Worm (Caenorhabditis elegans): Measurements from ENCODE around the gene R07H5.11.
"Not testable (repeated sequence)": the region's sequence is repeated elsewhere in the genome, so short reads cannot be mapped to it uniquely, and the experiment has no call there.

The R07H5.11 gene

ce11 chrIV:11202389-11202788 is at the start of gene R07H5.11:
TSS of gene R07H5.11 (plus strand) at chrIV:11202768.
- not testable (repeated sequence) for TF ChIP-seq W03F9.2, him-1, dao-5 (tag; optimal IDR thresholded peaks at IDR 0.05)

DNA sequence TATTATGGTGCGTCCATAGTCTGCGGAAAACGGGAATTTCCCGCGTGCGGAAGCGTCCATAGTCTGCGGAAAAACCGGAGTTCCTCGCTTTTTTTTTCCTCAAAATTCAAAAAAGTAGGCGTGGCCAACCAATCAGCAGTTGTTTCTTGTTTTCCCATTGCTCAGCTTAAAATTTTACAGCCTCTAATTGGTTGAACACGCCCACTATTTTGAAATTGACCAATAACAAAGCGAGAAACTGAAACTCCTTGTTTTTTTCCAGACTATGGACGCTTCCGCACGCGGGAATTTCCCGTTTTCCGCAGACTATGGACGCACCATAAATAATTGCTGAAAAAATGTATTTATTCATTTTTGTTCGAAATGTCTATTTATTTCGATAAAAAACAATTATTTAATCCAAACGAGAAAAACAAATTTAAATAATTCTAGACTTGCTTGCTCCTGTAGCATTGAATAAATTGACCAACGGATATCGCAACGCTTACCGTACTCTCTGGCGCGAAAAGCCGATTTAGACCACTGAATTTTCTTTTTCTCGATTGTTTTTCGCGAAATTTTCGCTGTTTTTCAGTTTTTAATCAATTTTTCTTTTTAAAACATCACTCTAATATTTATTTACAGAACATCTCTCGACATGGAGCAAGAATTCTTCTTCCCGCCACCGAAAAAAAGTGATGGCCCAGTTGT is 48.0 kb upstream of the R07H5.11 start, which contains the start of gene C08F8.3:
Gene C08F8.3 (plus strand): TSS at position 620 of the 690 bp plus-strand sequence.
- TF ChIP-seq him-1, dao-5, W03F9.2 (tag; optimal IDR thresholded peaks at IDR 0.05): not testable (repeated sequence)

DNA sequence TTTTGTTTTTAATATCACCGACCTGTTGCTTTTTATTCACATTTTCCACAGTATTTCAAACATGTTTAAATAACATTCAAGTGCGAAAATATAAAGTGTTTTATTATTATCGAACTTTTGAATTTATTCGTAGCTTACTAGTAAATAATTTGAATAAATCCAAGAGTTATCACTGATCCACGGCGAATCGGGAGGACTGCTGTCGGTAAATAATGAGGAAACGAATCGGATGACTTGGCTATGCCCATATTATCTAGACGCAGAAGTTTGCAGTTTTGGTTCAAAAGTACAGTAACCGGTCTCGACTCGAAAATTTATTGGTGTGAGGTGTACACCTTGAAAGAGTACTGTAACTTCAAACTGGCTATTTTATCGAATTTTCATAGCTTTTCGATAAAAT is 46.0 kb upstream of the R07H5.11 start:
- TF ChIP-seq W03F9.2 (tag; optimal IDR thresholded peaks at IDR 0.05) (no peak), dao-5 (tag; optimal IDR thresholded peaks at IDR 0.05) (no peak), him-1 (tag; optimal IDR thresholded peaks at IDR 0.05) (no peak)

- TF ChIP-seq W03F9.2 (tag; optimal IDR thresholded peaks at IDR 0.05) (no peak), dao-5 (tag; optimal IDR thresholded peaks at IDR 0.05) (no peak), him-1 (tag; optimal IDR thresholded peaks at IDR 0.05) (no peak)
Observed at ce11 chrIV:11159886-11160285, 42.7 kb upstream of the R07H5.11 start, which contains the start of gene mboa-4. TSS of gene mboa-4 (minus strand) at chrIV:11159986.

DNA sequence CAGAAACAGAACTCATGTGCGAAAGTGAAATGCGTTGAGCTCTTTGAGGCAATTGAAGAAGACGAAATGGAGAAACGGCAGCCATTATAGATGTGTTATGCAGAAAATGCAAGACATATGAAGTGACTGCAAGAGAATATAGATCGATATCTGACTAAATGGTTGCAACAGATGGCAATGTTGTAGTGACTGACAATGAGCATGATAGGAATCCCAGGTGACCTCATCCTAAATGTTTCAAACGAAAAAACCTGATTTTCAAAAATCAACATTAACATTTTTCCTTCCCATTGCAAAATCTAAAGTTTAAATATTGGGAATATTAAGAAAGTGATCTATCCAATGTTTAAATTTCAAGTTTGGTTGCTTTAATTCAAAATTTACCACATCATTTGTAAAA is 41.9 kb upstream of the R07H5.11 start, which contains the start of gene C08F8.15:
Gene C08F8.15 (minus strand): TSS at position 101 of the 400 bp plus-strand sequence.
- TF ChIP-seq him-1 (tag; optimal IDR thresholded peaks at IDR 0.05) (no peak), W03F9.2 (tag; optimal IDR thresholded peaks at IDR 0.05) (no peak), dao-5 (tag; optimal IDR thresholded peaks at IDR 0.05) (no peak)

DNA sequence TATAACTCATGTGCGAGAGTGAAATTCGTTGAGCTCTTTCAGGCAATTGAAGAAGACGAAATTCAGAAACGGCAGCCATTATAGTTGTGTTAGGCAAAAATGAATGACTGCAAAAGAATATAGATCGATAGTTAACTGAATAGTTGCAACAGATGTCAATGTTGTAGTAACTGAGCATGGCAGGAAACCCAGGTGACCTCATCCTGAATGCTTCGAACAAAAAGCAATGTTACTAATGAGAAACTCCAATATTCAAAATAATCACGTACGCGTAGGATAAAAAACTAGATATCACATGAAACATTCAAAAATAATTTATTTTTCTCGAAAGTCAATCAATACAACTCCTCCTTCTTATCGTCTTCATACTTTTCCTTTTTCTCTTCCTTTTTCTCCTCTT is 40.1 kb upstream of the R07H5.11 start, which contains the start of gene fbxb-9:
Gene fbxb-9 (minus strand): TSS at position 101 of the 400 bp plus-strand sequence.
- TF ChIP-seq dao-5 (tag; optimal IDR thresholded peaks at IDR 0.05) (no peak), him-1 (tag; optimal IDR thresholded peaks at IDR 0.05) (no peak)

ce11 chrIV:11164831-11165230 is 37.7 kb upstream of the R07H5.11 start, which contains the start of gene C08F8.6:
TSS of gene C08F8.6 (minus strand) at chrIV:11164931.
- TF ChIP-seq W03F9.2 (tag; optimal IDR thresholded peaks at IDR 0.05) (no peak), him-1 (tag; optimal IDR thresholded peaks at IDR 0.05) (no peak), dao-5 (tag; optimal IDR thresholded peaks at IDR 0.05) (no peak)

ce11 chrIV:11169652-11170051 is 32.9 kb upstream of the R07H5.11 start, which contains the start of gene nhr-67:
TSS of gene nhr-67 (plus strand) at chrIV:11169748.
- TF ChIP-seq dao-5 (tag; optimal IDR thresholded peaks at IDR 0.05) (no peak), W03F9.2 (tag; optimal IDR thresholded peaks at IDR 0.05) (no peak), him-1 (tag; optimal IDR thresholded peaks at IDR 0.05) (no peak)

- TF ChIP-seq dao-5 (tag; optimal IDR thresholded peaks at IDR 0.05) (no peak), him-1 (tag; optimal IDR thresholded peaks at IDR 0.05) (no peak), W03F9.2 (tag; optimal IDR thresholded peaks at IDR 0.05) (no peak)
Observed at ce11 chrIV:11174772-11175171, 27.8 kb upstream of the R07H5.11 start.

DNA sequence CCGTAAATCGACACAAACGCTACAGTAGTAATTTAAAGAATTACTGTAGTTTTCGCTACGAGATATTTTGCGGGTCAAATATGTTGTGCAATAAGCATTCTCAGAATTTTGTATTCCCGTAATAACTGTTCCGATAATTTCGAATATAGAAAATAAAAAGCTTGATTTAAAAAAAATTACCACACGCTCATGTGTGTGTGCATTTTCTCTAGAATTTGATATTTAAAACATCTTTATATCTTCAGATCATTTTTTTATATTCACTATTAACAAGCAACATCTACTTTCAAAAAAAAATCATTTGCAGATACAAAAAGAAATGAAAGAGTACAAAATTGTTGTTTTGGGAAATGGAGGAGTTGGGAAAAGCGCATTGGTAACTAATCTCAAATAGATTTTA is 25.6 kb upstream of the R07H5.11 start, which contains the start of gene rap-3:
Gene rap-3 (plus strand): TSS at position 301 of the 400 bp plus-strand sequence.
- TF ChIP-seq dao-5 (tag; optimal IDR thresholded peaks at IDR 0.05) (no peak), W03F9.2 (tag; optimal IDR thresholded peaks at IDR 0.05) (no peak), him-1 (tag; optimal IDR thresholded peaks at IDR 0.05) (no peak)

DNA sequence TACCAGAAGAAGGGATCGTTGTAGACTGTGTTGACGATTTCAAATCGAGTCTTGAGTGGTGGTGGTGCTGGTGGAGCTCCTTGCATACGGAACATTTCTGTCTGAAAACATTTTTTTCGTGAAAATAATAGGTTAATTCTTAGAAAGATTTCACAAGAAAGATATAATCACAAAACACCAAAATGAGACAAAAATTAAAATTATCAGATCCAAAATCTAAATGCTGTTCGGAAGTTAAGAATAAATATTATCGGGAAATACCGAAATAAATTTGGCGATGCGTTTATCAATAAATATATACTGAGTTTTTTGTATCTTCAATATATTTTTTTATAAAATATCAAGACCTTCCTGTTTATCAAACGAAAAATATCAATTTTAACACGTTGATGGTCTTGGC is 24.1 kb upstream of the R07H5.11 start, which contains the start of gene C08F8.9:
Gene C08F8.9 (minus strand): TSS at position 101 of the 400 bp plus-strand sequence.
- TF ChIP-seq dao-5 (tag; optimal IDR thresholded peaks at IDR 0.05) (no peak), him-1 (tag; optimal IDR thresholded peaks at IDR 0.05) (no peak), W03F9.2 (tag; optimal IDR thresholded peaks at IDR 0.05) (no peak)

- TF ChIP-seq W03F9.2 (tag; optimal IDR thresholded peaks at IDR 0.05), result peak; percentile 77
- TF ChIP-seq him-1 (tag; optimal IDR thresholded peaks at IDR 0.05), result peak; percentile 25
Observed at ce11 chrIV:11179123-11179740, 23.3 kb upstream of the R07H5.11 start, which contains the start of gene cpt-2. TSS of gene cpt-2 (plus strand) at chrIV:11179645.

DNA sequence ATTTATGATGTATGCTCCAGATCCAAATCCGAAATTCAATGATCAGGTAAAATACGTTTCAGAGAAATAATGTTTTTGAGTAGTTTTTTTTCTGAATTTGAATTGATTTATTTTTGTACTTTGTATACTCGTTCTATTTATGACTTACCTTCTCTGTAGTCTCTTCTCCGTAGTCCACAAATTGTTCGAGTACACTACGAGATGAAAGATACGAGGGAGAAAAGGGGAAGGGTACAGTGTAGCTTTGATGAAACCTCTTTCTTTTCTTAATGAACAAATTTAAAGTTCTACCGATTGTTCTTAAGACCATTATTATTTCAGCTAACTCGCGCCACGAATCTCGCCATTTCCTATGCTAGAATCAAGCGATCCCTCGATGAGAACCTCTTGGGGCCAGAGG is 22.5 kb upstream of the R07H5.11 start:
- no peak for TF ChIP-seq him-1 (tag; optimal IDR thresholded peaks at IDR 0.05)
- no peak for TF ChIP-seq W03F9.2 (tag; optimal IDR thresholded peaks at IDR 0.05)
- TF ChIP-seq dao-5 (tag; optimal IDR thresholded peaks at IDR 0.05), result no peak

DNA sequence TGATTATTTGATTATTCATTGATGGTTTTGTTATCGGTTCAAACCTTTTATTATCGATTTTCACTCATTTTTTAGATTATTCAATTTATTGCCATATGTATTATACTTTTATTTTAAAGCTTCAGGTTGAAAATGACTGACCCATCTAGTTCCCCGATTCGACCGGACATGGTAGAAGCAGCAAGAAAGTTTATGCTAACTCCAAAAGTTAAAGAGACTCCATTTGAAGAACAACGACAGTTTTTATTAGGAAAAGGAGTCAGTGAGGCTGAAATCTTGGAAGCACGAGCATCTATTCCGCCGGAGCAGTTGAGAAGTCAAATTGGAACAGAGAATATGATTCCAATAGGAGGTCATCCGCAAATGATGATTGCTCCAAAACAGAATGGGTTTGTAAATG is 19.6 kb upstream of the R07H5.11 start, which contains the start of gene prx-14:
Gene prx-14 (plus strand): TSS at position 120 of the 400 bp plus-strand sequence.
- no peak for TF ChIP-seq dao-5 (tag; optimal IDR thresholded peaks at IDR 0.05)
- TF ChIP-seq W03F9.2 (tag; optimal IDR thresholded peaks at IDR 0.05), result no peak
- no peak for TF ChIP-seq him-1 (tag; optimal IDR thresholded peaks at IDR 0.05)
